Fruit fly (Drosophila melanogaster) whole organism, wandering third instar larva: Measurements from ENCODE around the gene Bem46.

Source experiments
- Abd-B ChIP-seq: fragments of >200 bp; optimal IDR thresholded peaks from 2 replicates; lab custom pipeline; 2017; ENCODE audit warnings: missing biosample characterization, missing genetic modification characterization
- CG32264 ChIP-seq: fragments of 200-800 bp; sonication (Bioruptor generic); optimal IDR thresholded peaks from 2 replicates; lab custom pipeline; 2016; ENCODE audit warnings: missing biosample characterization, missing genetic modification characterization
- CG9705 ChIP-seq: fragments of 200-800 bp; sonication (Bioruptor generic); optimal IDR thresholded peaks from 2 replicates; lab custom pipeline; 2018; ENCODE audit warnings: missing biosample characterization, mild to moderate bottlenecking, missing genetic modification characterization
- CrebA ChIP-seq: fragments of 200-800 bp; sonication (Bioruptor generic); optimal IDR thresholded peaks from 2 replicates; lab custom pipeline; 2016; ENCODE audit warnings: missing biosample characterization, mild to moderate bottlenecking, missing genetic modification characterization, borderline replicate concordance
- Dif ChIP-seq: fragments of 200-275, 200-300 bp; sonication (Bioruptor generic); optimal IDR thresholded peaks from 2 replicates; lab custom pipeline; 2018; ENCODE audit warnings: missing biosample characterization, missing genetic modification characterization; ENCODE audit not compliant: partially characterized antibody
- GATAd ChIP-seq: sonication (Bioruptor generic); optimal IDR thresholded peaks from 2 replicates; lab custom pipeline; 2016; ENCODE audit warnings: missing biosample characterization, missing genetic modification characterization
- HLH106 ChIP-seq: fragments of 200-800 bp; optimal IDR thresholded peaks from 3 replicates; lab custom pipeline; 2019; ENCODE audit warnings: missing biosample characterization, mild to moderate bottlenecking, missing genetic modification characterization, moderate library complexity
- Hnf4 ChIP-seq: fragments of 200-800 bp; sonication (Bioruptor generic); optimal IDR thresholded peaks from 2 replicates; lab custom pipeline; 2016; ENCODE audit warnings: missing biosample characterization, mild to moderate bottlenecking, missing genetic modification characterization
- Hr78 ChIP-seq: fragments of >200 bp; optimal IDR thresholded peaks from 2 replicates; lab custom pipeline; 2017; ENCODE audit warnings: missing biosample characterization, missing genetic modification characterization
- Hr83 ChIP-seq: fragments of 200-300 bp; sonication (Bioruptor generic); optimal IDR thresholded peaks from 2 replicates; lab custom pipeline; 2016; ENCODE audit warnings: missing biosample characterization, mild to moderate bottlenecking, missing genetic modification characterization, moderate library complexity; ENCODE audit not compliant: poor library complexity, severe bottlenecking
- Jra ChIP-seq: sonication (Bioruptor generic); optimal IDR thresholded peaks from 2 replicates; lab custom pipeline; 2016; ENCODE audit warnings: missing biosample characterization, missing genetic modification characterization
- Mio ChIP-seq: sonication (Bioruptor generic); optimal IDR thresholded peaks from 2 replicates; lab custom pipeline; 2016; ENCODE audit warnings: missing biosample characterization, missing genetic modification characterization
- Myc ChIP-seq: fragments of >200 bp; optimal IDR thresholded peaks from 2 replicates; lab custom pipeline; 2017
- N ChIP-seq: fragments of >200 bp; optimal IDR thresholded peaks from 2 replicates; lab custom pipeline; 2018; ENCODE audit warnings: missing biosample characterization, missing external identifiers, missing genetic modification characterization
- OdsH ChIP-seq: fragments of 200-800 bp; sonication (Bioruptor generic); optimal IDR thresholded peaks from 2 replicates; lab custom pipeline; 2016; ENCODE audit warnings: missing biosample characterization, mild to moderate bottlenecking, missing genetic modification characterization
- Rel ChIP-seq, 2 experiments: fragments of 200-800 bp; sonication (Bioruptor generic) in 1 of 2; optimal IDR thresholded peaks; 2 replicates in 1 of 2; 3 replicates in 1 of 2; lab custom pipeline; 2016 to 2019; ENCODE audit warnings: mild to moderate bottlenecking in 2 of 2, missing biosample characterization in 2 of 2, missing genetic modification characterization in 2 of 2, moderate library complexity in 1 of 2
- Sp1 ChIP-seq: fragments of 200-800 bp; sonication (Bioruptor generic); optimal IDR thresholded peaks from 3 replicates; lab custom pipeline; 2019; ENCODE audit warnings: missing biosample characterization, mild to moderate bottlenecking, missing genetic modification characterization, moderate library complexity
- Vsx2 ChIP-seq: fragments of 200-300, 225-300 bp; sonication (Bioruptor generic); optimal IDR thresholded peaks from 2 replicates; lab custom pipeline; 2018; ENCODE audit warnings: missing biosample characterization, missing genetic modification characterization; ENCODE audit not compliant: partially characterized antibody
- br ChIP-seq: fragments of 200-800 bp; sonication (Bioruptor generic); optimal IDR thresholded peaks from 2 replicates; lab custom pipeline; 2016; ENCODE audit warnings: missing biosample characterization, missing genetic modification characterization
- brk ChIP-seq: fragments of 200-800 bp; sonication (Bioruptor generic); optimal IDR thresholded peaks from 2 replicates; lab custom pipeline; 2016; ENCODE audit warnings: missing biosample characterization, mild to moderate bottlenecking, missing genetic modification characterization
- dl ChIP-seq, 2 experiments: fragments of 175-275, 200-275 bp in 1 of 2; fragments of 200-275 bp in 1 of 2; sonication (Bioruptor generic); optimal IDR thresholded peaks; lab custom pipeline; 2018; ENCODE audit warnings: mild to moderate bottlenecking in 2 of 2, missing biosample characterization in 2 of 2, missing genetic modification characterization in 2 of 2, moderate library complexity in 2 of 2; ENCODE audit not compliant: partially characterized antibody in 2 of 2, insufficient read depth in 1 of 2
- dmrt93B ChIP-seq: fragments of 200-800 bp; sonication (Bioruptor generic); optimal IDR thresholded peaks from 2 replicates; lab custom pipeline; 2018; ENCODE audit warnings: missing biosample characterization, mild to moderate bottlenecking, missing genetic modification characterization
- dsf ChIP-seq: sonication (Bioruptor generic); optimal IDR thresholded peaks from 2 replicates; lab custom pipeline; 2016; ENCODE audit warnings: missing biosample characterization, missing genetic modification characterization, borderline replicate concordance
- ey ChIP-seq: fragments of 200-800 bp; sonication (Bioruptor generic); optimal IDR thresholded peaks from 2 replicates; lab custom pipeline; 2016; ENCODE audit warnings: missing biosample characterization, missing genetic modification characterization
- foxo ChIP-seq, 2 experiments: fragments of 200-800 bp; sonication (Bioruptor generic); optimal IDR thresholded peaks; 2 replicates in 1 of 2; 3 replicates in 1 of 2; lab custom pipeline; 2016 to 2017; ENCODE audit warnings: missing biosample characterization in 2 of 2, missing genetic modification characterization in 2 of 2
- fru ChIP-seq: fragments of 200-800 bp; sonication (Bioruptor generic); optimal IDR thresholded peaks from 3 replicates; lab custom pipeline; 2016; ENCODE audit warnings: missing biosample characterization, mild to moderate bottlenecking, missing genetic modification characterization
- h ChIP-seq: fragments of 200-800 bp; sonication (Bioruptor generic); optimal IDR thresholded peaks from 3 replicates; lab custom pipeline; 2016; ENCODE audit warnings: missing biosample characterization, mild to moderate bottlenecking, missing genetic modification characterization
- jim ChIP-seq: fragments of 175-275, 200-325 bp; sonication (Bioruptor generic); optimal IDR thresholded peaks from 2 replicates; lab custom pipeline; 2016; ENCODE audit warnings: missing biosample characterization, mild to moderate bottlenecking, missing genetic modification characterization
- lola ChIP-seq: fragments of >200 bp; optimal IDR thresholded peaks from 2 replicates; lab custom pipeline; 2017; ENCODE audit warnings: missing biosample characterization, missing genetic modification characterization
- pan ChIP-seq: fragments of >200 bp; optimal IDR thresholded peaks from 2 replicates; lab custom pipeline; 2017
- psq ChIP-seq: fragments of 200-800 bp; sonication (Bioruptor generic); optimal IDR thresholded peaks from 3 replicates; lab custom pipeline; 2017; ENCODE audit warnings: missing biosample characterization, mild to moderate bottlenecking, missing genetic modification characterization, moderate library complexity
- rgr ChIP-seq: fragments of 200-800 bp; sonication (Bioruptor generic); optimal IDR thresholded peaks from 3 replicates; lab custom pipeline; 2016; ENCODE audit warnings: missing biosample characterization, mild to moderate bottlenecking, missing genetic modification characterization
- sage ChIP-seq: fragments of 200-800 bp; sonication (Bioruptor generic); optimal IDR thresholded peaks from 2 replicates; lab custom pipeline; 2016; ENCODE audit warnings: missing biosample characterization, mild to moderate bottlenecking, missing genetic modification characterization
- sv ChIP-seq: fragments of 200-800 bp; sonication (Bioruptor generic); optimal IDR thresholded peaks from 3 replicates; lab custom pipeline; 2016; ENCODE audit warnings: missing biosample characterization, missing genetic modification characterization
- tai ChIP-seq: sonication (Bioruptor generic); optimal IDR thresholded peaks from 2 replicates; lab custom pipeline; 2016; ENCODE audit warnings: missing biosample characterization, missing genetic modification characterization
- usp ChIP-seq: fragments of >200 bp; optimal IDR thresholded peaks from 2 replicates; lab custom pipeline; 2017; ENCODE audit warnings: missing biosample characterization, missing genetic modification characterization

Gene Bem46

dm6 chr2L:3029012-3029411 is 41.1 kb downstream of the Bem46 start, which contains the start of the genes Sf3b2 and CG17219:
Sf3b2 (minus strand) TSS chr2L:3029168.
CG17219 (plus strand) TSS chr2L:3029253.
- TF ChIP-seq rgr (no peak), Rel (GFP tag; optimal IDR thresholded peaks at IDR 0.05; lab: Kevin White, UChicago) (no peak), Rel (tag; optimal IDR thresholded peaks at IDR 0.05; lab: Kevin White, UChicago) (peak; percentile 21), CrebA (GFP tag; lab: Kevin White, UChicago) (no peak), h (GFP tag; lab: Kevin White, UChicago) (no peak), N (GFP tag; lab: Kevin White, UChicago) (no peak), pan (lab: Kevin White, UChicago) (no peak), Vsx2 (GFP tag; lab: Kevin White, UChicago) (no peak), Jra (no peak), CG9705 (GFP tag; lab: Kevin White, UChicago) (no peak), Hr83 (peak; percentile 49), Hr78 (GFP tag; lab: Kevin White, UChicago) (no peak), tai (GFP tag; lab: Kevin White, UChicago) (no peak), Myc (peak; percentile 35), OdsH (GFP tag; lab: Kevin White, UChicago) (no peak), brk (GFP tag; lab: Kevin White, UChicago) (no peak)

DNA sequence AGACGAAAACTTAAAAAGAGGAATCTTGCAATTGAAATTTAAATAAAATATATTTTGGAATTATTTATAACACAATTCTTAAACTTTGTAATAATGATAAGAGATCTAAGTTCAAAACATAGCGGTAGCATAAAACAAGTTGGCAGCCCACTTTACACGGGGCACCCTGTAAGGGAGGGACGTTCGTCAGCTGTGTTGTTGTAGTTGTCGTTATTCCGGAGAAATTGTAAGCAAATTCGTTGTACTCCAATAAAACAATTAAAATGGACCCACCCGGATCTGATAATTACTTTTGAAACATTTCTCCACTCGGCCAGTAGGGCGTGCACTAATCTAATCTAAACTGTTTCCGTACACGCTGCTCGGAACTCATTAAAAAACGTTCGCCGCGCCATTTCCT is 42.4 kb downstream of the Bem46 start, which contains the start of gene GABPI:
TSS of gene GABPI (plus strand) at position 190 of the 400 bp plus-strand sequence.
- TF ChIP-seq usp (GFP tag; lab: Kevin White, UChicago) (no peak), GATAd (GFP tag; lab: Kevin White, UChicago) (peak; percentile 58), psq (GFP tag; lab: Kevin White, UChicago) (no peak), fru (no peak), Rel (GFP tag; optimal IDR thresholded peaks at IDR 0.05; lab: Kevin White, UChicago) (no peak), Rel (tag; optimal IDR thresholded peaks at IDR 0.05; lab: Kevin White, UChicago) (peak; percentile 8), Hr83 (peak; percentile 50), pan (lab: Kevin White, UChicago) (no peak), dl (GFP tag; optimal IDR thresholded peaks at IDR 0.05; lab: Kevin White, UChicago; ENCODE audit: insufficient read depth in 1 of 2, partially characterized antibody in 2 of 2) (no peak), Hnf4 (GFP tag; lab: Kevin White, UChicago) (no peak), tai (GFP tag; lab: Kevin White, UChicago) (no peak), N (GFP tag; lab: Kevin White, UChicago) (no peak)

DNA sequence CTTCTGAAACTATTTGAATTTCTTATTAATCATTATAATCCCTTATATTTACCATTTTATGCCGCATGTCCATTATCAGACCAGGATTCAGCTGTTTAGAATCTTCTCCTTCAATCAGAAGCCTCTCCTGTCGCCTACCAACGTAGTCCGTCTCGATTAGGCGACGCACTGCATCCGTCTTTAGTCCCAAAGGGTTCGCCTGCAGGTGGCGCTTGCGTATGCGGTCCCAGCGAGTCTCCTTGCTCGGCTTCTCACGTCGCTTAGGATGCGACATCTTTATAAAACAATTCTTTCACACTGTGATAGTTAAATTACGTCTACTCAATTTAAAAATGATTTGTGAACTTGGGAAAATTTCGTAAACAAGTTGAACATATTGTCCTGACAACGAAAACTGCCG is 47.1 kb downstream of the Bem46 start, which contains the start of gene CG17258:
TSS of gene CG17258 (minus strand) at position 380 of the 400 bp plus-strand sequence.
- TF ChIP-seq dl (GFP tag; optimal IDR thresholded peaks at IDR 0.05; lab: Kevin White, UChicago; ENCODE audit: insufficient read depth in 1 of 2, partially characterized antibody in 2 of 2) (no peak), OdsH (GFP tag; lab: Kevin White, UChicago) (no peak), rgr (no peak), sage (GFP tag; lab: Kevin White, UChicago) (no peak), CG9705 (GFP tag; lab: Kevin White, UChicago) (no peak), tai (GFP tag; lab: Kevin White, UChicago) (no peak), dmrt93B (GFP tag; lab: Kevin White, UChicago) (no peak)
- TF ChIP-seq, all 38 proteins: peak for 0

DNA sequence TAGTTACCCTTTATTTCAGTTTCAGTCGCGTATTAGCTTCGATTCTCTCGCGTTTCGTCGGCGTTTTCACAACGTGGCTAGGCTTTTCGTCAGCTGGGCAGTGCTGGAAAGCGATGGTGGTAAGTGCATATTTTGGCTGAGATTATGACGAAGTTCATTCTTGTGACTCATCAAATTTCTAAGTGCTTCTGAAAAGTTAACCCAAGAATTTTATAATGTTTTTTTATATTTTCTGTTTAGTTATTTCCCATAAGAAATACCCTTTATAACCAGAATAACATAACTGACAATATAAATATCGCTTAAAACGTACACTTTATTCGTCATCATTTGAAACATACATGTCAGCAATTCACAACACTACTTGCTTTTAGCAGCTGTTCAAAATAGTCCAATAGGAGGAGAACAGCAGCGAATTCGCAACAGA is 49.2 kb downstream of the Bem46 start, which contains the start of the genes CG17260 and SerRS:
TSS of gene CG17260 (plus strand) at position 78 of the 427 bp plus-strand sequence.
TSS of gene SerRS (minus strand) at position 251 of the 427 bp plus-strand sequence.
- no peak for TF ChIP-seq jim (GFP tag; lab: Kevin White, UChicago)
- no peak for TF ChIP-seq pan (lab: Kevin White, UChicago)
- TF ChIP-seq GATAd (GFP tag; lab: Kevin White, UChicago): peak; percentile 90
- TF ChIP-seq Dif (GFP tag; lab: Kevin White, UChicago): no peak
- TF ChIP-seq Jra: no peak
- TF ChIP-seq foxo (GFP tag; optimal IDR thresholded peaks at IDR 0.05; lab: Kevin White, UChicago): peak; percentile 28 to 98
- peak; percentile 49 for TF ChIP-seq Myc
- TF ChIP-seq dsf (GFP tag; lab: Kevin White, UChicago): peak; percentile 90
- TF ChIP-seq dmrt93B (GFP tag; lab: Kevin White, UChicago): peak; percentile 89
- TF ChIP-seq lola: no peak
- TF ChIP-seq sv (GFP tag; lab: Kevin White, UChicago): peak; percentile 81
- no peak for TF ChIP-seq Abd-B (GFP tag; lab: Kevin White, UChicago)
- peak; percentile 95 for TF ChIP-seq rgr
- TF ChIP-seq CG9705 (GFP tag; lab: Kevin White, UChicago): peak; percentile 81
- TF ChIP-seq Mio (GFP tag; lab: Kevin White, UChicago): peak; percentile 59
- TF ChIP-seq Sp1: peak; percentile 88
- TF ChIP-seq Hr78 (GFP tag; lab: Kevin White, UChicago): no peak
- TF ChIP-seq N (GFP tag; lab: Kevin White, UChicago): no peak
- peak; percentile 94 for TF ChIP-seq ey (GFP tag; lab: Kevin White, UChicago)
- peak; percentile 93 for TF ChIP-seq psq (GFP tag; lab: Kevin White, UChicago)
- no peak for TF ChIP-seq Rel (GFP tag; optimal IDR thresholded peaks at IDR 0.05; lab: Kevin White, UChicago)
- peak; percentile 68 for TF ChIP-seq Rel (tag; optimal IDR thresholded peaks at IDR 0.05; lab: Kevin White, UChicago)
- peak; percentile 72 for TF ChIP-seq sage (GFP tag; lab: Kevin White, UChicago)
- TF ChIP-seq h (GFP tag; lab: Kevin White, UChicago): peak; percentile 97
- TF ChIP-seq HLH106 (tag; lab: Kevin White, UChicago): peak; percentile 94
- peak; percentile 95 for TF ChIP-seq fru
- TF ChIP-seq CrebA (GFP tag; lab: Kevin White, UChicago): no peak
- TF ChIP-seq br (GFP tag; lab: Kevin White, UChicago): peak; percentile 96
- no peak for TF ChIP-seq tai (GFP tag; lab: Kevin White, UChicago)
- TF ChIP-seq CG32264 (GFP tag; lab: Kevin White, UChicago): peak; percentile 81
- TF ChIP-seq OdsH (GFP tag; lab: Kevin White, UChicago): peak; percentile 94
- TF ChIP-seq Hnf4 (GFP tag; lab: Kevin White, UChicago): no peak
